Worm (Caenorhabditis elegans): ENCODE data around the gene mdt-17.

The mdt-17 gene

DNA sequence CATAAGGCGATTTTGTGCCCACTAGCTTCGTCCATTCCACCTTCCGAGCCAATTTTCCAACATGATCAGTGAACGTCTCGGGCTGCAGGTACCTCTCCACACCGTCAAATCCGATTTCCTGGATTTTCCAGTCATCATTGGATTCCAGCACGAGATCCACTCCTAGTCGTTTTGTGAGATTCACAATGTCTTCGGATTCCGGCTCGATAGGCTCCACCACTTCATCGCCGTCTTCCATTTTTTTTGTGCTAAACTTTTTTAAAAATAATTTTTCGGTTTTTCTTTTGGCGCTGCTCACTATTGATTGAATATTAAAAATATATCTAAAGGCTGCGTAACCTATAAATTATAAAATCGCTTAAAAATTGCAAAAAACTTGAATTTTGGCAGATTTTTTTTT is at the start of gene mdt-17:
mdt-17 (minus strand) TSS at position 256 of the 400 bp plus-strand sequence.
- TF ChIP-seq mdl-1 (tag; optimal IDR thresholded peaks at IDR 0.05): no peak
- no peak for TF ChIP-seq nhr-43 (tag; optimal IDR thresholded peaks at IDR 0.05; ENCODE audit: poor library complexity, severe bottlenecking)
- TF ChIP-seq zag-1 (tag; optimal IDR thresholded peaks at IDR 0.05): no peak
- TF ChIP-seq ZK546.5 (tag; optimal IDR thresholded peaks at IDR 0.05): no peak
- TF ChIP-seq elt-2 (tag; optimal IDR thresholded peaks at IDR 0.05): no peak
- TF ChIP-seq lin-39 (tag; optimal IDR thresholded peaks at IDR 0.05): no peak
- no peak for TF ChIP-seq ceh-9 (tag; optimal IDR thresholded peaks at IDR 0.05)
- TF ChIP-seq ama-1 (optimal IDR thresholded peaks at IDR 0.05): no peak
- TF ChIP-seq nhr-28 (tag; optimal IDR thresholded peaks at IDR 0.05): no peak
- no peak for TF ChIP-seq unc-62 (GFP tag; optimal IDR thresholded peaks at IDR 0.05)
- no peak for TF ChIP-seq fkh-2 (tag; optimal IDR thresholded peaks at IDR 0.05)
- no peak for TF ChIP-seq nhr-12 (tag; optimal IDR thresholded peaks at IDR 0.05)
- TF ChIP-seq elt-1 (tag; optimal IDR thresholded peaks at IDR 0.05): no peak

DNA sequence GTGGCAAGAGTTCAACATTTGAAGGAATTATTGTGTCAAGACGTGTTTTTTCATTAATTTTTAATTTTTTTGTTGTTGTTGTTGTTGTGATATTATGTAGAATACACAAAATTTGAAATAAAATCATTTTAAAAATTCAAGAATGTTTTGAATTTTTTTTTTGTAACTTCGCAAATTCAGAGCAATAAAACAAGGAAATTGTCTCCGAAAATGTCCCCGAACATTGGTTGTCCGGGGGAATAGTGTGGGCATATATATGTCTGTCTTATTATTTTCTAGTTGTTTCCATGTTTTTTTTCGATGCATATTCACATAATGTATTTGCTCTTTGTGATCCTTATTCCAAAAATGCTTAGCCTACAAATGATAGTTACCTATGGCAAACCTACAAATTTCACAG is 44.5 kb upstream of the mdt-17 start, which contains the start of gene clec-262:
clec-262 (plus strand) TSS at position 301 of the 400 bp plus-strand sequence.
- TF ChIP-seq jun-1 (tag; optimal IDR thresholded peaks at IDR 0.05) (no peak), skn-1 (tag; optimal IDR thresholded peaks at IDR 0.05) (no peak), lsy-12 (tag; optimal IDR thresholded peaks at IDR 0.05) (no peak), ceh-28 (tag; optimal IDR thresholded peaks at IDR 0.05) (no peak), egl-5 (tag; optimal IDR thresholded peaks at IDR 0.05) (no peak), pqm-1 (tag; optimal IDR thresholded peaks at IDR 0.05) (no peak), sea-2 (GFP tag; optimal IDR thresholded peaks at IDR 0.05) (no peak), nhr-11 (tag; optimal IDR thresholded peaks at IDR 0.05) (no peak), ceh-9 (tag; optimal IDR thresholded peaks at IDR 0.05) (no peak), fos-1 (tag; optimal IDR thresholded peaks at IDR 0.05) (no peak)

DNA sequence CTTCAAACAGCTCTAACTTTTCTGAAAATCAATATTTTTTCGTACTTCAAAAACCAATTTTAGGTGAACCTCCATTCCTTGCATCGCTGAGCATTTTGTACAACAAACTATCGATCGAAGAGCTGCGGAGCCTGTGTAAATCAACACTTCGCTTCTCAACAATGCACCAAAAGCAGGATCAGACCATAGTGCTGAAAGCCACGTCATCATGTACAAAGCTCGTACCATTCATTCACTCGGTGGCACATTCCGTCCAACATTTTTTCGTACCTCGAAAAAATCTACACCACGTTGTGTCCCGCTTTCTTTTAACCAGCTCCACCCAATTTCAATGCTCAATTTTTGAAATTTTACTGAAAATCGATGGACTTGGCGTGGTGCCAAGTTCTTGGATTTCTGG is 43.5 kb upstream of the mdt-17 start, which contains the start of gene ZC15.10:
ZC15.10 (plus strand) TSS at position 162 of the 400 bp plus-strand sequence.
- TF ChIP-seq pha-4 (tag; optimal IDR thresholded peaks at IDR 0.05) (no peak), aly-2 (tag; optimal IDR thresholded peaks at IDR 0.05) (no peak), nhr-76 (tag; optimal IDR thresholded peaks at IDR 0.05) (no peak), fos-1 (tag; optimal IDR thresholded peaks at IDR 0.05) (no peak), jun-1 (tag; optimal IDR thresholded peaks at IDR 0.05) (no peak), egl-27 (tag; optimal IDR thresholded peaks at IDR 0.05) (no peak), lin-39 (tag; optimal IDR thresholded peaks at IDR 0.05) (no peak), unc-39 (tag; optimal IDR thresholded peaks at IDR 0.05) (no peak), egl-5 (tag; optimal IDR thresholded peaks at IDR 0.05) (no peak), mdl-1 (tag; optimal IDR thresholded peaks at IDR 0.05) (no peak), ZK546.5 (tag; optimal IDR thresholded peaks at IDR 0.05) (no peak), fkh-2 (tag; optimal IDR thresholded peaks at IDR 0.05) (no peak), nhr-43 (tag; optimal IDR thresholded peaks at IDR 0.05; ENCODE audit: poor library complexity, severe bottlenecking) (no peak), pqm-1 (tag; optimal IDR thresholded peaks at IDR 0.05) (no peak), nhr-237 (tag; optimal IDR thresholded peaks at IDR 0.05) (no peak), lsy-12 (tag; optimal IDR thresholded peaks at IDR 0.05) (no peak), fkh-10 (GFP tag; optimal IDR thresholded peaks at IDR 0.05) (no peak), nfya-1 (tag; optimal IDR thresholded peaks at IDR 0.05; ENCODE audit: insufficient read depth) (no peak), mml-1 (tag; optimal IDR thresholded peaks at IDR 0.05) (no peak), elt-3 (tag; optimal IDR thresholded peaks at IDR 0.05) (no peak)

DNA sequence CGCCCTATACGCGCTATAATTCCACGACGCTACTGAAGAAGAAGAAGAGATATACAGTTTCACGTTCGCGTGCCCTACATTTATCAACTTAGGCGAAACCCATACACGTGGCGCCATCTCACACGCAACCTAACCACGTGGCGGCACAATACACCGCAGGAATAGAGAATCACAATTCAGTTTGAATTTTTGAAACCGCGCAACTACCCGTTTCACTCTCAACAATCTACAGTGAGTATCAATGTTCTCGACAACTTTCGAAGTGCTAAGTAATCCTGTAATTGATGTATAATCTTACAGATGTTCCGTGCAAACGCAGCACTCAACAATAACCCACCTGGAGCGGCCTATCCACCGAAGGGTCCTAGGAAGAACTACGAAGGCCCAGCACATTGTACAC is 38.8 kb upstream of the mdt-17 start, which contains the start of gene ZC15.1:
ZC15.1 (plus strand) TSS at position 301 of the 400 bp plus-strand sequence.
- TF ChIP-seq nhr-43 (tag; optimal IDR thresholded peaks at IDR 0.05; ENCODE audit: poor library complexity, severe bottlenecking): no peak
- no peak for TF ChIP-seq nhr-77 (tag; optimal IDR thresholded peaks at IDR 0.05)
- no peak for TF ChIP-seq elt-2 (tag; optimal IDR thresholded peaks at IDR 0.05)
- TF ChIP-seq nfya-1 (tag; optimal IDR thresholded peaks at IDR 0.05; ENCODE audit: insufficient read depth): no peak
- no peak for TF ChIP-seq nhr-237 (tag; optimal IDR thresholded peaks at IDR 0.05)
- no peak for TF ChIP-seq nhr-25 (tag; optimal IDR thresholded peaks at IDR 0.05)
- no peak for TF ChIP-seq nhr-23 (tag; optimal IDR thresholded peaks at IDR 0.05)
- no peak for TF ChIP-seq unc-39 (tag; optimal IDR thresholded peaks at IDR 0.05)
- TF ChIP-seq aly-2 (tag; optimal IDR thresholded peaks at IDR 0.05): no peak
- TF ChIP-seq eor-1 (tag; optimal IDR thresholded peaks at IDR 0.05): no peak
- no peak for TF ChIP-seq nhr-12 (tag; optimal IDR thresholded peaks at IDR 0.05)
- TF ChIP-seq ceh-9 (tag; optimal IDR thresholded peaks at IDR 0.05): no peak
- no peak for TF ChIP-seq nhr-67 (tag; optimal IDR thresholded peaks at IDR 0.05)
- no peak for TF ChIP-seq zag-1 (tag; optimal IDR thresholded peaks at IDR 0.05)

Data from whole organism, L3 larva.